Fruit fly (Drosophila melanogaster) whole organism, adult: Measurements from ENCODE around the gene CG9733.

ENCODE experiments used
- CG11617 ChIP-seq: fragments of 200-800 bp; sonication (Bioruptor generic); optimal IDR thresholded peaks from 2 replicates; lab custom pipeline; 2017; ENCODE audit warnings: mild to moderate bottlenecking, missing biosample characterization, missing genetic modification reagents, missing genetic modification characterization
- Clk ChIP-seq: fragments of 200-800 bp; sonication (Bioruptor generic); optimal IDR thresholded peaks from 2 replicates; lab custom pipeline; 2017; ENCODE audit warnings: missing biosample characterization, missing genetic modification characterization
- Crg-1 ChIP-seq: fragments of 200-800 bp; sonication (Bioruptor generic); optimal IDR thresholded peaks from 2 replicates; lab custom pipeline; 2016; ENCODE audit warnings: missing biosample characterization, missing genetic modification characterization
- Hr96 ChIP-seq: fragments of 200-800 bp; sonication (Bioruptor generic); optimal IDR thresholded peaks from 2 replicates; lab custom pipeline; 2016; ENCODE audit warnings: missing biosample characterization, missing genetic modification characterization
- Mnt ChIP-seq: fragments of 200-800 bp; sonication (Bioruptor generic); optimal IDR thresholded peaks from 2 replicates; lab custom pipeline; 2016; ENCODE audit warnings: missing biosample characterization, mild to moderate bottlenecking, missing genetic modification characterization
- cic ChIP-seq: fragments of 200-800 bp; sonication (Bioruptor generic); optimal IDR thresholded peaks from 2 replicates; lab custom pipeline; 2017; ENCODE audit warnings: missing biosample characterization, mild to moderate bottlenecking, missing genetic modification characterization, moderate library complexity
- kay ChIP-seq: fragments of 200-800 bp; sonication (Bioruptor generic); peaks from one replicate; lab custom pipeline; 2016; ENCODE audit warnings: missing biosample characterization, missing genetic modification characterization, borderline replicate concordance
- tj ChIP-seq: fragments of 200-800 bp; sonication (Bioruptor generic); optimal IDR thresholded peaks from 3 replicates; lab custom pipeline; 2017; ENCODE audit warnings: missing biosample characterization, mild to moderate bottlenecking, missing genetic modification characterization, moderate library complexity
- toe ChIP-seq: fragments of 200-800 bp; sonication (Bioruptor generic); optimal IDR thresholded peaks from 2 replicates; lab custom pipeline; 2016; ENCODE audit warnings: missing biosample characterization, missing genetic modification characterization

DNA sequence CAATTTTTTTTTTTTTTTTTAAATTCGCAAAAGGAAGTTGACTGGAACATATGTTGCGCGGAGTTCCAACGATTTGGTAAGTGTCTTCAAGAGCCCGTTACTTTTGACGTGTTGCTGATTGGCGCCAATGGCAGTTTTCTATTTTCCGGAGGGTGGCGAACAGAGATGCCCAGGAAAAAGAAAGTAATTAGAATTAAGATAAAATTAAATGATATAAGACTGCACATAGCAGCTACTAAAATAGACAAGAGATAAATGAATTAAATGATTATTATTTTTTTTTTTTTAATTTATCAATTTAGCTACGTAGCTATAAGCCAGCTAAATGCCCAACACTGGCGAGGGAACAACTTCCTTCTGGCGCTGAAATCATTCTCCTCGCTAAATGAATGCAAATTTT lies 24.3 kb downstream of the CG9733 start:
- TF ChIP-seq Crg-1 (GFP tag; lab: Kevin White, UChicago) (no peak), tj (GFP tag; lab: Kevin White, UChicago) (no peak), CG11617 (GFP tag; lab: Kevin White, UChicago) (no peak), toe (no peak), cic (GFP tag; lab: Kevin White, UChicago) (no peak), kay (GFP tag; lab: Kevin White, UChicago) (no peak), Mnt (no peak), Hr96 (GFP tag; lab: Kevin White, UChicago) (no peak), Clk (GFP tag; lab: Kevin White, UChicago) (no peak)
